Fruit fly (Drosophila melanogaster) whole organism, prepupa: ENCODE data around the gene Nup93-1.
A peak's percentile ranks its signal among the peaks of the same experiment; 100 is the strongest.

Source experiments
- Blimp-1 ChIP-seq: fragments of 200-800 bp; sonication (Bioruptor generic); optimal IDR thresholded peaks from 3 replicates; lab custom pipeline; 2017; ENCODE audit warnings: missing biosample characterization, missing genetic modification characterization, mild to moderate bottlenecking, moderate library complexity, missing genetic modification reagents
- CG10631 ChIP-seq: fragments of 200-800 bp; sonication (Bioruptor generic); optimal IDR thresholded peaks from 2 replicates; lab custom pipeline; 2016; ENCODE audit warnings: missing biosample characterization, missing genetic modification characterization
- CG10669 ChIP-seq: fragments of 200-800 bp; sonication (Bioruptor generic); optimal IDR thresholded peaks from 3 replicates; lab custom pipeline; 2018; ENCODE audit warnings: missing biosample characterization, mild to moderate bottlenecking, missing genetic modification characterization, moderate library complexity
- CG11294 ChIP-seq: fragments of 200-800 bp; sonication (Bioruptor generic); IDR thresholded peaks from 2 replicates; pipeline ENCODE4 v1.3.6; 2022; ENCODE audit warnings: missing biosample characterization, missing genetic modification characterization
- CG11762 ChIP-seq: fragments of 200-800 bp; sonication (Bioruptor generic); optimal IDR thresholded peaks from 3 replicates; lab custom pipeline; 2016; ENCODE audit warnings: missing biosample characterization, missing genetic modification characterization; ENCODE audit not compliant: insufficient read depth
- CG11902 ChIP-seq: fragments of 200-800 bp; sonication (Bioruptor generic); optimal IDR thresholded peaks from 3 replicates; lab custom pipeline; 2016; ENCODE audit warnings: missing biosample characterization, missing genetic modification characterization
- CG15336 ChIP-seq: fragments of 200-800 bp; sonication (Bioruptor generic); IDR thresholded peaks from 2 replicates; pipeline ENCODE4 v1.3.6; 2022; ENCODE audit warnings: missing biosample characterization, missing genetic modification characterization
- CG32006 ChIP-seq: fragments of 200-800 bp; sonication (Bioruptor generic); optimal IDR thresholded peaks from 3 replicates; lab custom pipeline; 2017; ENCODE audit warnings: missing biosample characterization, mild to moderate bottlenecking, missing genetic modification characterization
- CG34406 ChIP-seq: fragments of 200-800 bp; sonication (Bioruptor generic); optimal IDR thresholded peaks from 3 replicates; lab custom pipeline; 2016; ENCODE audit warnings: missing biosample characterization, missing genetic modification characterization
- CG3919 ChIP-seq: fragments of 200-800 bp; sonication (Bioruptor generic); optimal IDR thresholded peaks from 3 replicates; lab custom pipeline; 2016; ENCODE audit warnings: missing biosample characterization, missing genetic modification characterization
- CG4318 ChIP-seq: fragments of 200-800 bp; sonication (Bioruptor generic); optimal IDR thresholded peaks from 3 replicates; lab custom pipeline; 2017; ENCODE audit warnings: missing biosample characterization, mild to moderate bottlenecking, missing genetic modification characterization
- CG6163 ChIP-seq: fragments of 200-800 bp; sonication (Bioruptor generic); IDR thresholded peaks from 3 replicates; pipeline ENCODE4 v1.3.6; 2022; ENCODE audit warnings: missing biosample characterization, missing genetic modification characterization
- CG6276 ChIP-seq: fragments of 200-800 bp; sonication (Bioruptor generic); optimal IDR thresholded peaks from 2 replicates; lab custom pipeline; 2017; ENCODE audit warnings: missing biosample characterization, mild to moderate bottlenecking, missing genetic modification characterization
- CG6808 ChIP-seq: fragments of 200-800 bp; sonication (Bioruptor generic); optimal IDR thresholded peaks from 3 replicates; lab custom pipeline; 2017; ENCODE audit warnings: missing biosample characterization, missing genetic modification characterization, mild to moderate bottlenecking, moderate library complexity, missing genetic modification reagents
- CG7368 ChIP-seq: fragments of 200-800 bp; sonication (Bioruptor generic); optimal IDR thresholded peaks from 3 replicates; lab custom pipeline; 2016; ENCODE audit warnings: missing biosample characterization, missing genetic modification characterization
- CG8119 ChIP-seq: fragments of 200-800 bp; sonication (Bioruptor generic); IDR thresholded peaks from 3 replicates; pipeline ENCODE4 v1.3.6; 2022; ENCODE audit warnings: missing biosample characterization, missing genetic modification characterization
- CG8319 ChIP-seq: fragments of 200-800 bp; sonication (Bioruptor generic); optimal IDR thresholded peaks from 3 replicates; lab custom pipeline; 2016; ENCODE audit warnings: missing biosample characterization, missing genetic modification characterization
- CG9139 ChIP-seq: fragments of 200-800 bp; sonication (Bioruptor generic); optimal IDR thresholded peaks from 3 replicates; lab custom pipeline; 2017; ENCODE audit warnings: missing biosample characterization, mild to moderate bottlenecking, missing genetic modification characterization
- Eip75B ChIP-seq: fragments of 200-800 bp; sonication (Bioruptor generic); optimal IDR thresholded peaks from 3 replicates; lab custom pipeline; 2016; ENCODE audit warnings: missing biosample characterization, missing genetic modification characterization
- Eip78C ChIP-seq: fragments of 200-800 bp; sonication (Bioruptor generic); peaks from one replicate; lab custom pipeline; 2016; ENCODE audit warnings: missing biosample characterization, missing genetic modification characterization
- Eip93F ChIP-seq: fragments of 200-800 bp; sonication (Bioruptor generic); optimal IDR thresholded peaks from 2 replicates; lab custom pipeline; 2016; ENCODE audit warnings: missing biosample characterization, mild to moderate bottlenecking, missing genetic modification characterization
- Ets21C ChIP-seq: fragments of 200-800 bp; sonication (Bioruptor generic); optimal IDR thresholded peaks from 3 replicates; lab custom pipeline; 2016; ENCODE audit warnings: missing biosample characterization, missing genetic modification characterization
- Gug ChIP-seq: fragments of 200-800 bp; sonication (Bioruptor generic); IDR thresholded peaks from 2 replicates; pipeline ENCODE4 v1.3.6; 2022; ENCODE audit warnings: missing biosample characterization, missing genetic modification characterization
- Hr38 ChIP-seq: sonication (Bioruptor generic); optimal IDR thresholded peaks from 2 replicates; lab custom pipeline; 2016; ENCODE audit warnings: missing biosample characterization, missing genetic modification characterization
- Hr39 ChIP-seq: fragments of 200-800 bp; sonication (Bioruptor generic); optimal IDR thresholded peaks from 2 replicates; lab custom pipeline; 2016; ENCODE audit warnings: missing biosample characterization, missing genetic modification characterization
- Hr4 ChIP-seq: fragments of 200-800 bp; sonication (Bioruptor generic); optimal IDR thresholded peaks from 3 replicates; lab custom pipeline; 2016; ENCODE audit warnings: missing biosample characterization, missing genetic modification characterization
- Lpt ChIP-seq: fragments of 200-800 bp; sonication (Bioruptor generic); optimal IDR thresholded peaks from 3 replicates; lab custom pipeline; 2016; ENCODE audit warnings: missing biosample characterization, missing genetic modification characterization
- Met ChIP-seq: fragments of 200-800 bp; sonication (Bioruptor generic); optimal IDR thresholded peaks from 3 replicates; lab custom pipeline; 2016; ENCODE audit warnings: missing biosample characterization, missing genetic modification characterization
- OdsH ChIP-seq: fragments of 200-800 bp; sonication (Bioruptor generic); optimal IDR thresholded peaks from 3 replicates; lab custom pipeline; 2016; ENCODE audit warnings: missing biosample characterization, missing genetic modification characterization
- Smox ChIP-seq: fragments of 200-800 bp; sonication (Bioruptor generic); optimal IDR thresholded peaks from 3 replicates; lab custom pipeline; 2016; ENCODE audit warnings: missing biosample characterization, missing genetic modification characterization
- Sox102F ChIP-seq: fragments of 200-800 bp; sonication (Bioruptor generic); optimal IDR thresholded peaks from 2 replicates; lab custom pipeline; 2016; ENCODE audit warnings: missing biosample characterization, mild to moderate bottlenecking, missing genetic modification characterization
- Sox14 ChIP-seq: fragments of 200-800 bp; sonication (Bioruptor generic); optimal IDR thresholded peaks from 3 replicates; lab custom pipeline; 2016; ENCODE audit warnings: missing biosample characterization, missing genetic modification characterization
- achi ChIP-seq: fragments of 200-800 bp; sonication (Bioruptor generic); optimal IDR thresholded peaks from 3 replicates; lab custom pipeline; 2016; ENCODE audit warnings: missing biosample characterization, missing genetic modification characterization
- cyc ChIP-seq: fragments of 200-800 bp; sonication (Bioruptor generic); optimal IDR thresholded peaks from 3 replicates; lab custom pipeline; 2016; ENCODE audit warnings: missing biosample characterization, missing genetic modification characterization
- dsx ChIP-seq: fragments of 200-800 bp; optimal IDR thresholded peaks from 3 replicates; lab custom pipeline; 2019; ENCODE audit warnings: missing biosample characterization, mild to moderate bottlenecking, missing genetic modification characterization, moderate library complexity; ENCODE audit not compliant: poor library complexity, severe bottlenecking
- eg ChIP-seq: fragments of 200-800 bp; sonication (Bioruptor generic); IDR thresholded peaks from 3 replicates; pipeline ENCODE4 v1.3.6; 2022; ENCODE audit warnings: missing biosample characterization, missing genetic modification characterization
- esn ChIP-seq: fragments of 200-800 bp; sonication (Bioruptor generic); optimal IDR thresholded peaks from 2 replicates; lab custom pipeline; 2016; ENCODE audit warnings: missing biosample characterization, mild to moderate bottlenecking, missing genetic modification characterization, moderate library complexity
- fd85E ChIP-seq: fragments of 200-800 bp; sonication (Bioruptor generic); optimal IDR thresholded peaks from 3 replicates; lab custom pipeline; 2016; ENCODE audit warnings: missing biosample characterization, missing genetic modification characterization
- fkh ChIP-seq: fragments of 200-800 bp; sonication (Bioruptor generic); optimal IDR thresholded peaks from 3 replicates; lab custom pipeline; 2017; ENCODE audit warnings: missing biosample characterization, mild to moderate bottlenecking, missing genetic modification characterization, moderate library complexity
- pdm3 ChIP-seq: fragments of 200-800 bp; sonication (Bioruptor generic); optimal IDR thresholded peaks from 3 replicates; lab custom pipeline; 2016; ENCODE audit warnings: missing biosample characterization, missing genetic modification characterization
- salr ChIP-seq, 2 experiments: fragments of 200-800 bp; sonication (Bioruptor generic); optimal IDR thresholded peaks; 3 replicates each; lab custom pipeline; 2016 to 2018; ENCODE audit warnings: missing biosample characterization in 2 of 2, missing genetic modification characterization in 2 of 2, mild to moderate bottlenecking in 1 of 2
- ss ChIP-seq, 2 experiments: fragments of 200-800 bp; sonication (Bioruptor generic); optimal IDR thresholded peaks; 2 replicates in 1 of 2; 3 replicates in 1 of 2; lab custom pipeline; 2017 to 2018; ENCODE audit warnings: mild to moderate bottlenecking in 2 of 2, missing biosample characterization in 2 of 2, missing genetic modification characterization in 2 of 2, moderate library complexity in 1 of 2
- svp ChIP-seq: fragments of 200-800 bp; sonication (Bioruptor generic); peaks from one replicate; lab custom pipeline; 2016; ENCODE audit warnings: missing biosample characterization, missing genetic modification characterization
- topi ChIP-seq: fragments of 200-800 bp; sonication (Bioruptor generic); optimal IDR thresholded peaks from 3 replicates; lab custom pipeline; 2016; ENCODE audit warnings: missing biosample characterization, missing genetic modification characterization
- vri ChIP-seq: fragments of 200-800 bp; sonication (Bioruptor generic); optimal IDR thresholded peaks from 3 replicates; lab custom pipeline; 2016; ENCODE audit warnings: missing biosample characterization, mild to moderate bottlenecking, missing genetic modification characterization

Gene Nup93-1

dm6 chrX:13811480-13811879, 11.1 kb upstream of the Nup93-1 start, which contains the start of gene CG11095 (continued):
- TF ChIP-seq CG11762 (no peak), fd85E (no peak), CG8119 (peak; percentile 23; the same call in 1 of the 3 replicates), Sox14 (GFP tag; lab: Kevin White, UChicago) (no peak), CG6276 (GFP tag; lab: Kevin White, UChicago) (peak; percentile 68), achi (GFP tag; lab: Kevin White, UChicago) (peak; percentile 43), Hr4 (GFP tag; lab: Kevin White, UChicago) (no peak), CG11294 (no peak), svp (no peak), CG6808 (no peak), Hr39 (no peak), ss (GFP tag; optimal IDR thresholded peaks at IDR 0.05; lab: Kevin White, UChicago) (no peak), CG15336 (GFP tag; lab: Robert Waterston, UW) (no peak), Eip78C (GFP tag; lab: Kevin White, UChicago) (no peak), Sox102F (GFP tag; lab: Kevin White, UChicago) (no peak), Lpt (GFP tag; lab: Kevin White, UChicago) (no peak), Gug (GFP tag; lab: Robert Waterston, UW) (no peak), Smox (GFP tag; lab: Kevin White, UChicago) (no peak), CG3919 (GFP tag; lab: Kevin White, UChicago) (no peak), CG6163 (no peak), pdm3 (GFP tag; lab: Kevin White, UChicago) (no peak), CG8319 (no peak), vri (GFP tag; lab: Kevin White, UChicago) (no peak), Hr38 (GFP tag; lab: Kevin White, UChicago) (no peak), CG34406 (GFP tag; lab: Kevin White, UChicago) (no peak)
- TF ChIP-seq, all 60 proteins: peak for 7

DNA sequence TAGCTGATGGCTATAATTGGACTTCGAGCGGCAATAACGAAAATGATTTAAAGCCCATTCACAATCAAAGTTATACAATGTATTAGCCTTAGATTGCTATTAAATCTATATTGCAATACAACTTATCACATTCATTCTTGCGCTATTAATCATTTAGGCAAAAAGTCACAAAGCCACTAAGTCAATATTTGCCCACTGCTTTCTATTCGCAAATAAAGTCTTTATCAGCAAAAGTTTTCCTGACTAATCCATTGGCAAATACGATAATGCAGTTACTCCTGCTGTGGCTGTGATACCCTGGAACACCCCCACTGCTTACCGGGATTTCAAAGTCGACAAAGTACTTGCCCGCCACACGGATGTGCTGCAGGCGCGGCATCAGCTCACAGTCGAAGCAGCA, 8.6 kb upstream of the Nup93-1 start:
- no peak for TF ChIP-seq Smox (GFP tag; lab: Kevin White, UChicago)
- TF ChIP-seq Met: no peak
- TF ChIP-seq OdsH: no peak
- no peak for TF ChIP-seq Blimp-1 (GFP tag; lab: Kevin White, UChicago)
- no peak for TF ChIP-seq topi (GFP tag; lab: Kevin White, UChicago)
- TF ChIP-seq CG11762: no peak

- TF ChIP-seq eg (GFP tag; lab: Robert Waterston, UW) (peak; percentile 63; the same call in 2 of the 3 replicates), Eip93F (GFP tag; lab: Kevin White, UChicago) (no peak), cyc (GFP tag; lab: Kevin White, UChicago) (peak; percentile 64), Hr39 (peak; percentile 61), topi (GFP tag; lab: Kevin White, UChicago) (peak; percentile 55), CG8319 (peak; percentile 5), CG7368 (GFP tag; lab: Kevin White, UChicago) (peak; percentile 15), Hr38 (GFP tag; lab: Kevin White, UChicago) (no peak), CG10669 (GFP tag; lab: Kevin White, UChicago) (peak; percentile 75), CG6808 (peak; percentile 77), Ets21C (GFP tag; lab: Kevin White, UChicago) (peak; percentile 38), Gug (GFP tag; lab: Robert Waterston, UW) (no peak; the same call in 1 of the 2 replicates), fkh (peak; percentile 86), CG11294 (peak; percentile 61), CG4318 (peak; percentile 74), OdsH (peak; percentile 76), CG10631 (GFP tag; lab: Kevin White, UChicago) (peak; percentile 68), CG32006 (GFP tag; lab: Kevin White, UChicago) (peak; percentile 92), CG11902 (peak; percentile 45), vri (GFP tag; lab: Kevin White, UChicago) (peak; percentile 49), esn (GFP tag; lab: Kevin White, UChicago) (peak; percentile 63), Eip75B (GFP tag; lab: Kevin White, UChicago) (peak; percentile 81), achi (GFP tag; lab: Kevin White, UChicago) (peak; percentile 70), fd85E (no peak), CG8119 (peak; percentile 81), CG9139 (GFP tag; lab: Kevin White, UChicago) (peak; percentile 48), CG34406 (GFP tag; lab: Kevin White, UChicago) (peak; percentile 58), dsx (peak; percentile 72), Lpt (GFP tag; lab: Kevin White, UChicago) (peak; percentile 71), salr (GFP tag; optimal IDR thresholded peaks at IDR 0.05; lab: Kevin White, UChicago) (peak; percentile 31 to 80), CG6163 (peak; percentile 50; the same call in 2 of the 3 replicates)
These were observed 7.0 kb upstream of the Nup93-1 start for dm6 chrX:13815526-13816173.
